Worm (Caenorhabditis elegans) whole organism, L1 larva: Measurements from ENCODE around the gene srh-112.
"Not testable (repeated sequence)": the region's sequence is repeated elsewhere in the genome, so short reads cannot be mapped to it uniquely, and the experiment has no call there.

ENCODE experiments used
- C16A3.4 ChIP-seq: fragments of 150-350 bp; optimal IDR thresholded peaks from 2 replicates; lab custom pipeline; 2014; ENCODE audit warnings: missing biosample characterization, missing genetic modification characterization
- C34B4.2 ChIP-seq: sonication (generic microtip); optimal IDR thresholded peaks from 2 replicates; lab custom pipeline; 2017; ENCODE audit warnings: mild to moderate bottlenecking, missing genetic modification characterization, missing compliant biosample characterization
- F16B12.6 ChIP-seq: fragments of 150-350 bp; optimal IDR thresholded peaks from 2 replicates; lab custom pipeline; 2014; ENCODE audit warnings: missing biosample characterization, missing genetic modification characterization
- Y116A8C.19 ChIP-seq: sonication (generic microtip); optimal IDR thresholded peaks from 2 replicates; lab custom pipeline; 2016; ENCODE audit warnings: missing compliant biosample characterization, missing genetic modification characterization, borderline replicate concordance
- alr-1 ChIP-seq: fragments of 200-800 bp; sonication (Bioruptor generic); optimal IDR thresholded peaks from 2 replicates; lab custom pipeline; 2018; ENCODE audit warnings: borderline replicate concordance, mild to moderate bottlenecking, missing genetic modification characterization, missing compliant biosample characterization
- ceh-63 ChIP-seq: fragments of 200-800 bp; sonication (Bioruptor generic); optimal IDR thresholded peaks from 2 replicates; lab custom pipeline; 2018; ENCODE audit warnings: mild to moderate bottlenecking, missing genetic modification characterization, missing compliant biosample characterization
- dsc-1 ChIP-seq: sonication (generic microtip); optimal IDR thresholded peaks from 2 replicates; lab custom pipeline; 2016; ENCODE audit warnings: mild to moderate bottlenecking, missing genetic modification characterization, missing compliant biosample characterization
- efl-1 ChIP-seq, 4 experiments: fragments of 150-350 bp; optimal IDR thresholded peaks in 3 of 4; peaks in 1 of 4; 1 replicate in 1 of 4; 2 replicates in 3 of 4; lab custom pipeline; 2014; ENCODE audit warnings: missing biosample characterization in 2 of 4, missing genetic modification characterization in 2 of 4, missing genetic modification reagents in 2 of 4
- egl-27 ChIP-seq, 2 experiments: fragments of 150-350 bp in 1 of 2; sonication (generic microtip); optimal IDR thresholded peaks; 3 replicates each; lab custom pipeline; 2017 to 2018; ENCODE audit warnings: missing biosample characterization in 2 of 2, missing genetic modification characterization in 2 of 2, missing genetic modification reagents in 2 of 2
- ets-5 ChIP-seq: fragments of 200-800 bp; sonication (Bioruptor generic); IDR thresholded peaks from 2 replicates; pipeline ENCODE4 v1.3.6; 2022; ENCODE audit warnings: missing genetic modification characterization, missing compliant biosample characterization
- fkh-4 ChIP-seq: sonication (generic microtip); optimal IDR thresholded peaks from 2 replicates; lab custom pipeline; 2016; ENCODE audit warnings: missing compliant biosample characterization, missing genetic modification characterization, borderline replicate concordance
- fos-1 ChIP-seq: fragments of 150-350 bp; optimal IDR thresholded peaks from 2 replicates; lab custom pipeline; 2014; ENCODE audit warnings: missing biosample characterization, missing genetic modification characterization
- grh-1 ChIP-seq: fragments of 200-800 bp; sonication (Bioruptor generic); IDR thresholded peaks from 2 replicates; pipeline ENCODE4 v1.3.6; 2022; ENCODE audit warnings: missing genetic modification reagents, missing genetic modification characterization, missing compliant biosample characterization
- hlh-4 ChIP-seq: sonication (generic microtip); optimal IDR thresholded peaks from 2 replicates; lab custom pipeline; 2016; ENCODE audit warnings: mild to moderate bottlenecking, missing genetic modification characterization, missing compliant biosample characterization
- lin-13 ChIP-seq: fragments of 150-350 bp; optimal IDR thresholded peaks from 2 replicates; lab custom pipeline; 2014; ENCODE audit warnings: missing biosample characterization, missing genetic modification reagents, missing genetic modification characterization
- mab-9 ChIP-seq: fragments of 200-800 bp; sonication (Bioruptor generic); IDR thresholded peaks from 2 replicates; pipeline ENCODE4 v1.3.6; 2022; ENCODE audit warnings: missing genetic modification reagents, missing genetic modification characterization, missing compliant biosample characterization
- nhr-11 ChIP-seq: fragments of 150-350 bp; optimal IDR thresholded peaks from 2 replicates; lab custom pipeline; 2014; ENCODE audit warnings: missing biosample characterization, missing genetic modification characterization
- nhr-237 ChIP-seq: fragments of 150-350 bp; optimal IDR thresholded peaks from 2 replicates; lab custom pipeline; 2014; ENCODE audit warnings: missing biosample characterization, missing genetic modification characterization
- nhr-47 ChIP-seq: sonication (generic microtip); optimal IDR thresholded peaks from 2 replicates; lab custom pipeline; 2016; ENCODE audit warnings: mild to moderate bottlenecking, missing genetic modification characterization, moderate library complexity, missing compliant biosample characterization
- nhr-76 ChIP-seq: sonication (generic microtip); optimal IDR thresholded peaks from 2 replicates; lab custom pipeline; 2017; ENCODE audit warnings: missing biosample characterization, missing genetic modification characterization
- nhr-77 ChIP-seq: fragments of 150-350 bp; optimal IDR thresholded peaks from 2 replicates; lab custom pipeline; 2014; ENCODE audit warnings: missing biosample characterization, missing genetic modification characterization
- nhr-84 ChIP-seq: sonication (generic microtip); optimal IDR thresholded peaks from 2 replicates; lab custom pipeline; 2017; ENCODE audit warnings: missing biosample characterization, missing genetic modification characterization
- nhr-85 ChIP-seq: sonication (generic microtip); peaks from one replicate; lab custom pipeline; 2016; ENCODE audit warnings: missing genetic modification characterization, inconsistent platforms, missing compliant biosample characterization
- nhr-90 ChIP-seq: sonication (generic microtip); optimal IDR thresholded peaks from 2 replicates; lab custom pipeline; 2016; ENCODE audit warnings: mild to moderate bottlenecking, missing genetic modification characterization, missing compliant biosample characterization; ENCODE audit not compliant: poor library complexity
- pax-3 ChIP-seq: fragments of 200-800 bp; sonication (Bioruptor generic); optimal IDR thresholded peaks from 2 replicates; lab custom pipeline; 2018; ENCODE audit warnings: mild to moderate bottlenecking, missing genetic modification characterization, moderate library complexity, missing compliant biosample characterization
- pqm-1 ChIP-seq: sonication (generic microtip); optimal IDR thresholded peaks from 3 replicates; lab custom pipeline; 2017; ENCODE audit warnings: missing biosample characterization, missing genetic modification characterization
- rnt-1 ChIP-seq: sonication (generic microtip); optimal IDR thresholded peaks from 2 replicates; lab custom pipeline; 2016; ENCODE audit warnings: mild to moderate bottlenecking, missing genetic modification characterization, moderate library complexity, missing compliant biosample characterization
- skn-1 ChIP-seq: fragments of 150-350 bp; optimal IDR thresholded peaks from 2 replicates; lab custom pipeline; 2014; ENCODE audit warnings: missing biosample characterization, missing genetic modification characterization
- snu-23 ChIP-seq: sonication (generic microtip); optimal IDR thresholded peaks from 2 replicates; lab custom pipeline; 2016; ENCODE audit warnings: missing genetic modification characterization, missing compliant biosample characterization
- sox-4 ChIP-seq: sonication (generic microtip); optimal IDR thresholded peaks from 2 replicates; lab custom pipeline; 2016; ENCODE audit warnings: missing genetic modification characterization, missing compliant biosample characterization
- sup-37 ChIP-seq: fragments of 200-800 bp; sonication (Bioruptor generic); optimal IDR thresholded peaks from 2 replicates; lab custom pipeline; 2018; ENCODE audit warnings: mild to moderate bottlenecking, missing genetic modification characterization, missing compliant biosample characterization
- tbx-2 ChIP-seq: sonication (generic microtip); optimal IDR thresholded peaks from 2 replicates; lab custom pipeline; 2016; ENCODE audit warnings: missing genetic modification characterization, missing compliant biosample characterization
- tlp-1 ChIP-seq: fragments of 150-350 bp; optimal IDR thresholded peaks from 2 replicates; lab custom pipeline; 2014; ENCODE audit warnings: missing biosample characterization, missing genetic modification characterization
- unc-130 ChIP-seq: fragments of 150-350 bp; optimal IDR thresholded peaks from 2 replicates; lab custom pipeline; 2017; ENCODE audit warnings: missing biosample characterization, missing genetic modification characterization, inconsistent platforms
- unc-30 ChIP-seq: sonication (generic microtip); optimal IDR thresholded peaks from 2 replicates; lab custom pipeline; 2017; ENCODE audit warnings: missing biosample characterization, missing genetic modification characterization
- unc-86 ChIP-seq: sonication (generic microtip); optimal IDR thresholded peaks from 2 replicates; lab custom pipeline; 2016; ENCODE audit warnings: missing genetic modification characterization, missing compliant biosample characterization
- xbp-1 ChIP-seq: sonication (generic microtip); optimal IDR thresholded peaks from 2 replicates; lab custom pipeline; 2016; ENCODE audit warnings: missing genetic modification characterization, missing compliant biosample characterization
- zag-1 ChIP-seq: fragments of 150-350 bp; optimal IDR thresholded peaks from 2 replicates; lab custom pipeline; 2014; ENCODE audit warnings: missing biosample characterization, missing genetic modification characterization
- zip-4 ChIP-seq: fragments of 200-800 bp; sonication (Bioruptor generic); optimal IDR thresholded peaks from 2 replicates; lab custom pipeline; 2018; ENCODE audit warnings: mild to moderate bottlenecking, missing genetic modification characterization, moderate library complexity, missing compliant biosample characterization
- ztf-4 ChIP-seq: fragments of 150-350 bp; optimal IDR thresholded peaks from 2 replicates; lab custom pipeline; 2014; ENCODE audit warnings: missing biosample characterization, missing genetic modification characterization

Gene srh-112

ce11 chrV:17258244-17258643 is 32.2 kb upstream of the srh-112 start:
- TF ChIP-seq egl-27 (tag; optimal IDR thresholded peaks at IDR 0.05; lab: Kevin White, UChicago) (no peak), fos-1 (tag; lab: Kevin White, UChicago) (no peak), alr-1 (no peak), sox-4 (no peak), rnt-1 (tag; lab: Kevin White, UChicago) (no peak), ceh-63 (GFP tag; lab: Kevin White, UChicago) (no peak), lin-13 (GFP tag; lab: Kevin White, UChicago) (no peak), tbx-2 (tag; lab: Kevin White, UChicago) (no peak), C34B4.2 (tag; lab: Kevin White, UChicago) (no peak), pax-3 (tag; lab: Kevin White, UChicago) (no peak), nhr-77 (tag; lab: Kevin White, UChicago) (no peak), sup-37 (GFP tag; lab: Kevin White, UChicago) (no peak), nhr-90 (tag; lab: Kevin White, UChicago) (no peak), Y116A8C.19 (tag; lab: Kevin White, UChicago) (no peak), xbp-1 (no peak), grh-1 (GFP tag; lab: Robert Waterston, UW) (no peak)

DNA sequence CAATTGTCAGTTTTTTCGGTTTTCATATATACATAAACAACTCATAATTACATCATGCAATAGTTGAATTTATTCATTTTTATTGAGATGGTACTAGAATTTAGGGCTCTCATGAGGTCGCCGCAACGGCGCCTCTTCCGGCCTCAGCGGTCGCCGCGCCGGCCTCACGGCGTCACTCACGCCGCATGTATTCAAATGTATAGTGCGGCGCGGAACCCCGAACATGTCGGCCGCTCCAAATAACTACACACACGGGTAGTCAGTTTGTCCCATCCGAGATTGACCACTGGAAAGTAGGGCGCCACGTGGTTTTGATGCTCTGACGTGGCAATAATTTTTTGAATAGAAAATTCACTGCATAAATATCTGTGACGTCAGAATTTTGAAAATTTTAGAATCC is 31.6 kb upstream of the srh-112 start:
- TF ChIP-seq nhr-84 (tag; lab: Kevin White, UChicago) = no peak
- peak; percentile 11 for TF ChIP-seq nhr-85 (tag; lab: Kevin White, UChicago)

- TF ChIP-seq F16B12.6 (tag; lab: Kevin White, UChicago) (no peak), zip-4 (no peak), zag-1 (tag; lab: Kevin White, UChicago) (no peak), nhr-76 (tag; lab: Kevin White, UChicago) (no peak), lin-13 (GFP tag; lab: Kevin White, UChicago) (no peak), nhr-237 (tag; lab: Kevin White, UChicago) (no peak), dsc-1 (tag; lab: Kevin White, UChicago) (no peak), unc-86 (tag; lab: Kevin White, UChicago) (no peak), unc-130 (no peak), nhr-77 (tag; lab: Kevin White, UChicago) (no peak), nhr-47 (tag; lab: Kevin White, UChicago) (no peak), pqm-1 (tag; lab: Kevin White, UChicago) (no peak)
Measured at ce11 chrV:17255454-17255853, 29.4 kb upstream of the srh-112 start, which contains the start of gene srh-115. TSS of gene srh-115 (plus strand) at chrV:17255754.

ce11 chrV:17255028-17255427 is 29.0 kb upstream of the srh-112 start, which contains the start of gene srh-116:
TSS of gene srh-116 (minus strand) at chrV:17255128.
- TF ChIP-seq fkh-4 (tag; lab: Kevin White, UChicago); ztf-4 (tag; lab: Kevin White, UChicago); unc-130: not testable (repeated sequence)
- TF ChIP-seq, all 84 proteins: peak for 0; not testable (repeated sequence) for 84

DNA sequence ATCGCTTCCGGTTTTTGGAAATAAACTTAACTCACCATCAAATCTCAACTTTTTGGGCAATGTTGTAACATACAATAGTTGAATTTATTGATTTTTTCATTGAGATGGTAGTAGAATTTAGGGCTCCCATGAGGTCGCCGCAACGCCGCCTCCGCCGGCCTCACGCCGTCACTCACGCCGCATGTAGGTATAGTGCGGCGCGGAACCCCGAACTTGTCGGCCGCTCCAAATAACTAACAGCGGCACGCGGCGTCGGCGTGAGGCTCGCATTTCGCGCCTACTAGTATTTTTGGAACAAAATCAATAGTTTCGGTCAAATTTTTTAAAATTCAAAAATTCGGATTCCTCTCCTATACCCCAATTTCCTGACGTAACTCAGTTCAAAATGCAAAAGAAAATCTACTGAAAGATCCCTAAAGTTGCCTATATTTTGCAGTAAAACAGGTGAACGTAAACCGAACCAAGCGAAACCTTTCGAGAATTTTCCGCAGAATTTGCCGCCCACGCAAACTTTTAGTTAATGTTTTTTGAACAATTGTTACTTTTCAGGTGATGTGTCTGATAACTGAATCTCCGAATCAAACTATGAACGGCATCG is 25.4 kb upstream of the srh-112 start, which contains the start of gene Y61B8A.6:
TSS of gene Y61B8A.6 (plus strand) at position 548 of the 598 bp plus-strand sequence.
- TF ChIP-seq mab-9 (no peak), nhr-11 (no peak), ets-5 (no peak), snu-23 (GFP tag; lab: Kevin White, UChicago) (no peak), hlh-4 (tag; lab: Kevin White, UChicago) (no peak), tlp-1 (no peak), C16A3.4 (tag; lab: Kevin White, UChicago) (no peak), dsc-1 (tag; lab: Kevin White, UChicago) (no peak), efl-1 (optimal IDR thresholded peaks at IDR 0.05; lab: Kevin White, UChicago) (no peak), efl-1 (GFP tag; optimal IDR thresholded peaks at IDR 0.05 in 1 of 2; lab: Kevin White, UChicago) (no peak), tbx-2 (tag; lab: Kevin White, UChicago) (no peak), ztf-4 (tag; lab: Kevin White, UChicago) (no peak), sup-37 (GFP tag; lab: Kevin White, UChicago) (no peak), skn-1 (tag; lab: Kevin White, UChicago) (no peak), pax-3 (tag; lab: Kevin White, UChicago) (no peak), unc-30 (tag; lab: Kevin White, UChicago) (no peak)
